Worm (Caenorhabditis elegans): ENCODE measurements around the gene T03F7.5.

DNA sequence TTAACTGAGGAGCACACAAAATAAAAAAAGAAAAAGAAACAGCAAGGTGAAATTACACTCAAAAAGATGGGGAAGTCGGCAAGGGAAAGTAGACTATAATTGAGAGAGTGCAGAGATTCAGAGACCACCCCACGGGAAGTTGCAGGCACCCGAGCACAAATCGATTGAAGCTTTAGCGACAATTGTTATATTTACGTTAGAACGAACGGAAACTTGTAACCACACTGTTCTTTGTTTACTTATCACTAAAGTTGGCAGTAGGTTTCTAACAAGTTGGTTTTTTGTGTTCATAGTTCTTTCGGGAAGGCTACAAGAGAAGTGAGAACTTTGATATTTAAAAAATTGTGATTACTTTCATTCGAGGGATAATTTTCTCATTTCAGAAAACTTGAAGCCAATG, 23.2 kb upstream of the T03F7.5 start, which contains the start of gene F47G9.4:
- TF ChIP-seq nhr-237 (tag; optimal IDR thresholded peaks at IDR 0.05) (no peak), ceh-39 (tag; optimal IDR thresholded peaks at IDR 0.05) (no peak)
